Worm (Caenorhabditis elegans): ENCODE data around the gene gpa-6.

DNA sequence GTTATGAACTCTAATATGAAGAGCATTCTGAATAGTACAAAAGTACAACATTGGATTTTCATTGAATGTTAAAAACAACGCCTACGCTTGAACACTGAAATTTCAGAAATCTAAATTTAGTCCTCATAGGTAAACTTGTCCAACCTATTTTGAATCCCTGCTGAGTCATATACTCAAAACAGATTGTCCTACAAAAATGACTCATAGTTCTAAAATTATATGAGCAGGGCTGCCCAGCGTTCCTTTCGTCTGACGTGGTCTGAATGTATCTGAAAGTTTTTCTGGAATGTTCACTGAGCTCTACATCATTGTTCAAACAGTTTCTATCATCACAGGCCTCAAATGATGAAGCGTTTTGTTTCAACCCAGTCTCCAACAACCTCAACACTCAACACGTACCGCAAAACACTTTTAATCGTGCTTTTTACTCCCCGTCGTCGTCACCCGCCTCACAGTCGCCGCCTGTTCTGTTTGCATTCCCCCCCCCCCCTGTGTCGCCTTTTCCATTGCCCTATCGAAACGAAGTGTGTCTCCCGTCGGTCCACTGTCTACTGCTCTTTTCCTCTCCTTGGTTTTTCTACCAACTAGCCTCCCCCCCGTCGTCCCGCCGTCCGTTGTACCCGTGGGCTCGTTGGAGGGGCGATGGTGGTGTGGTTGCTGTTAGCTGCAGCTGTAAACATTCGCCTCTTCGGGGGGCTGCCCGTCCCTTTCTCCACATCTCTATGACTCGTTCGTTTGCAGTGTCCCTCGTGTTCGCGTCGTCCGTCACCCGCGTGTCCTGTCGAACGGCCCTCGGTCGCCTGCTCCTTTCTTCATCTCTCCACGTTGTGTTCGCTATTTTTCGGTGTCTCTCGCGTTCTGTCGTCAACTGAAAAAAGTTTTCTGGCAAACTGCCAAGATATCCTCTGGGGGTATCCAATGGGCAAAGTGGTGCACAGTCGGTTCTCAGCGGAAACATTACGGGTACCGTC lies 47.0 kb upstream of the gpa-6 start:
- no peak for TF ChIP-seq mxl-1 (tag; optimal IDR thresholded peaks at IDR 0.05)
- no peak for TF ChIP-seq ztf-3 (GFP tag; optimal IDR thresholded peaks at IDR 0.05)
- TF ChIP-seq Y53F4B.3 (GFP tag; IDR thresholded peaks at IDR 0.05) = no peak
- TF ChIP-seq lin-35 (GFP tag; optimal IDR thresholded peaks at IDR 0.05) = peak in 1 of 3 experiments; percentile 23
- TF ChIP-seq ztf-6 (GFP tag; IDR thresholded peaks at IDR 0.05) = no peak
- TF ChIP-seq nhr-179 (tag; optimal IDR thresholded peaks at IDR 0.05) = no peak
- TF ChIP-seq ama-1 (optimal IDR thresholded peaks at IDR 0.05) = peak; percentile 92
- no peak for TF ChIP-seq ama-1 (GFP tag; optimal IDR thresholded peaks at IDR 0.05)
- TF ChIP-seq F57A8.1 (GFP tag; optimal IDR thresholded peaks at IDR 0.05) = no peak
- TF ChIP-seq unc-62 (GFP tag; optimal IDR thresholded peaks at IDR 0.05) = no peak
